In the genomic region with DNA sequence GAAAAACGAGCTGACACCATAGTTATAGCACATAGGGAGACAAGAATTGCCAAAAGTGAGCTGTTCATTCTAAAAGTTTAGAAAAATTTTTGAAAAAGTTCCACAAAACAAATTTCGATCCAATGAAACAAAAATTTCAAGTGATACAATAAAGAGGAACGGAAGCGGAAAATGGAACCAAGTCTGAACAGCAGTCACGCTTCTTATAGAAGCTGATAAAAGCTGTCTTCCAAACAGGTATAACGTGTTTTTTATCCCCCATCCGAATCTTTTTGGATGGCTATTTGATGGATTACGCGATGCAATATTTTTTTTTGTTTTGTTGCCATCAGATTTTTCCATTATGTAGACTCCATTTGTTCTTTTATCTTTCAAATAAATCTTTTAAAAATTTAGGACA, we compare ENCODE assay signal across 5 worm cellular contexts.
TF ChIP-seq lines count a peak whose summit lies in the region.

A gene (minus strand): TSS at position 69 of the 400 bp plus-strand sequence.

TF ChIP-seq in whole organism, L1 larva, 84 proteins besides CTCF, POLR2A, EP300 and RAD21:
- TF ChIP-seq alr-1 (tag; optimal IDR thresholded peaks at IDR 0.05; lab: Kevin White, UChicago; ENCODE audit: borderline replicate concordance): no peak
- no peak for TF ChIP-seq jun-1 (tag; optimal IDR thresholded peaks at IDR 0.05; lab: Kevin White, UChicago)
- TF ChIP-seq nhr-237 (tag; optimal IDR thresholded peaks at IDR 0.05; lab: Kevin White, UChicago): no peak
- TF ChIP-seq aha-1 (tag; optimal IDR thresholded peaks at IDR 0.05; lab: Kevin White, UChicago): no peak
- TF ChIP-seq blmp-1 (tag; optimal IDR thresholded peaks at IDR 0.05; lab: Kevin White, UChicago): peak; percentile 10
- no peak for TF ChIP-seq egl-27 (tag; optimal IDR thresholded peaks at IDR 0.05; lab: Kevin White, UChicago)
- TF ChIP-seq nhr-90 (tag; optimal IDR thresholded peaks at IDR 0.05; lab: Kevin White, UChicago; ENCODE audit: poor library complexity): no peak
- peak; percentile 10 for TF ChIP-seq ztf-4 (tag; optimal IDR thresholded peaks at IDR 0.05; lab: Kevin White, UChicago)
- no peak for TF ChIP-seq C04F5.9 (tag; optimal IDR thresholded peaks at IDR 0.05; lab: Kevin White, UChicago)
- no peak for TF ChIP-seq ceh-63 (GFP tag; optimal IDR thresholded peaks at IDR 0.05; lab: Kevin White, UChicago)
- TF ChIP-seq nhr-84 (tag; optimal IDR thresholded peaks at IDR 0.05; lab: Kevin White, UChicago): no peak
- no peak for TF ChIP-seq nhr-11 (tag; optimal IDR thresholded peaks at IDR 0.05; lab: Kevin White, UChicago)

TF ChIP-seq in whole organism, L2 larva, 48 proteins besides CTCF, POLR2A, EP300 and RAD21:
- TF ChIP-seq nhr-25 (tag; optimal IDR thresholded peaks at IDR 0.05; lab: Kevin White, UChicago) (peak; percentile 54), lsy-2 (tag; optimal IDR thresholded peaks at IDR 0.05; lab: Kevin White, UChicago) (no peak), Y55F3AM.14 (GFP tag; optimal IDR thresholded peaks at IDR 0.05; lab: Kevin White, UChicago) (peak; percentile 5), R02D3.7 (tag; optimal IDR thresholded peaks at IDR 0.05; lab: Kevin White, UChicago) (no peak), nhr-21 (tag; optimal IDR thresholded peaks at IDR 0.05; lab: Kevin White, UChicago) (peak; percentile 48), lin-39 (tag; optimal IDR thresholded peaks at IDR 0.05; lab: Kevin White, UChicago) (no peak)

TF ChIP-seq in whole organism, L3 larva, 47 proteins besides CTCF, POLR2A, EP300 and RAD21:
- TF ChIP-seq nhr-43 (tag; optimal IDR thresholded peaks at IDR 0.05; lab: Kevin White, UChicago; ENCODE audit: poor library complexity, severe bottlenecking) (peak; percentile 77), skn-1 (tag; optimal IDR thresholded peaks at IDR 0.05; lab: Kevin White, UChicago) (no peak), elt-1 (tag; optimal IDR thresholded peaks at IDR 0.05; lab: Kevin White, UChicago) (peak; percentile 62), jun-1 (tag; optimal IDR thresholded peaks at IDR 0.05; lab: Kevin White, UChicago) (no peak), nhr-23 (tag; optimal IDR thresholded peaks at IDR 0.05; lab: Kevin White, UChicago) (peak; percentile 30), lsy-12 (tag; optimal IDR thresholded peaks at IDR 0.05; lab: Kevin White, UChicago) (no peak), unc-39 (tag; optimal IDR thresholded peaks at IDR 0.05; lab: Kevin White, UChicago) (no peak), mml-1 (tag; optimal IDR thresholded peaks at IDR 0.05; lab: Kevin White, UChicago) (no peak)
TF ChIP-seq in whole organism, L3 larva: peak in this region for 3.

TF ChIP-seq in whole organism, L4 larva, 104 proteins besides CTCF, POLR2A, EP300 and RAD21 (continues in another document):
- TF ChIP-seq snpc-1.2 (GFP tag; IDR thresholded peaks at IDR 0.05; lab: Robert Waterston, UW) (no peak), mxl-3 (GFP tag; optimal IDR thresholded peaks at IDR 0.05; lab: Kevin White, UChicago) (no peak), nhr-41 (GFP tag; IDR thresholded peaks at IDR 0.05; lab: Robert Waterston, UW) (no peak), lir-3 (tag; optimal IDR thresholded peaks at IDR 0.05; lab: Kevin White, UChicago) (no peak), daf-8 (GFP tag; IDR thresholded peaks at IDR 0.05; lab: Robert Waterston, UW) (no peak), aly-2 (tag; optimal IDR thresholded peaks at IDR 0.05; lab: Kevin White, UChicago) (no peak), nhr-42 (GFP tag; IDR thresholded peaks at IDR 0.05; lab: Robert Waterston, UW) (no peak), gei-8 (GFP tag; optimal IDR thresholded peaks at IDR 0.05; lab: Kevin White, UChicago) (no peak), pha-4 (GFP tag; IDR thresholded peaks at IDR 0.05; lab: Robert Waterston, UW) (no peak), pha-4 (tag; optimal IDR thresholded peaks at IDR 0.05; lab: Kevin White, UChicago) (no peak), hlh-11 (tag; optimal IDR thresholded peaks at IDR 0.05; lab: Kevin White, UChicago) (peak; percentile 16), F10B5.3 (tag; optimal IDR thresholded peaks at IDR 0.05; lab: Kevin White, UChicago) (no peak), ces-1 (GFP tag; optimal IDR thresholded peaks at IDR 0.05; lab: Kevin White, UChicago) (no peak), nhr-102 (tag; optimal IDR thresholded peaks at IDR 0.05; lab: Kevin White, UChicago) (no peak), pqm-1 (tag; optimal IDR thresholded peaks at IDR 0.05; lab: Kevin White, UChicago) (no peak), egl-27 (tag; optimal IDR thresholded peaks at IDR 0.05; lab: Kevin White, UChicago) (no peak), ctbp-1 (GFP tag; IDR thresholded peaks at IDR 0.05; lab: Robert Waterston, UW) (no peak), ztf-11 (tag; optimal IDR thresholded peaks at IDR 0.05; lab: Kevin White, UChicago) (no peak), spr-1 (tag; optimal IDR thresholded peaks at IDR 0.05; lab: Kevin White, UChicago) (no peak), nhr-10 (tag; optimal IDR thresholded peaks at IDR 0.05; lab: Kevin White, UChicago) (no peak), attf-4 (tag; optimal IDR thresholded peaks at IDR 0.05; lab: Kevin White, UChicago) (no peak), spr-3 (GFP tag; optimal IDR thresholded peaks at IDR 0.05; lab: Kevin White, UChicago) (no peak), unc-130 (GFP tag; optimal IDR thresholded peaks at IDR 0.05; lab: Kevin White, UChicago) (no peak), egl-43 (GFP tag; IDR thresholded peaks at IDR 0.05; lab: Robert Waterston, UW) (no peak), jun-1 (tag; optimal IDR thresholded peaks at IDR 0.05; lab: Kevin White, UChicago) (no peak), unc-62 (GFP tag; optimal IDR thresholded peaks at IDR 0.05 in 1 of 2; lab: Kevin White, UChicago) (no peak), unc-62 (tag; optimal IDR thresholded peaks at IDR 0.05; lab: Kevin White, UChicago) (no peak), snpc-4 (tag; optimal IDR thresholded peaks at IDR 0.05; lab: Kevin White, UChicago) (no peak), hlh-30 (tag; optimal IDR thresholded peaks at IDR 0.05; lab: Kevin White, UChicago; ENCODE audit: insufficient read depth) (no peak), ZK337.2 (GFP tag; IDR thresholded peaks at IDR 0.05; lab: Robert Waterston, UW) (no peak), arid-1 (GFP tag; conservative IDR thresholded peaks at IDR 0.05; lab: Robert Waterston, UW) (no peak), aha-1 (tag; lab: Kevin White, UChicago) (peak; percentile 32), nhr-11 (tag; optimal IDR thresholded peaks at IDR 0.05; lab: Kevin White, UChicago) (no peak), mdl-1 (tag; optimal IDR thresholded peaks at IDR 0.05; lab: Kevin White, UChicago) (peak in 1 of 2 experiments; percentile 33)

TF ChIP-seq in whole organism, mixed stage, embryonic, 35 proteins besides CTCF, POLR2A, EP300 and RAD21:
- TF ChIP-seq tbx-8 (GFP tag; optimal IDR thresholded peaks at IDR 0.05; lab: Kevin White, UChicago) (no peak), mep-1 (tag; optimal IDR thresholded peaks at IDR 0.05; lab: Kevin White, UChicago) (no peak), elt-1 (tag; optimal IDR thresholded peaks at IDR 0.05; lab: Kevin White, UChicago; ENCODE audit: borderline replicate concordance, insufficient read depth) (peak; percentile 0)
